Fruit fly (Drosophila melanogaster) whole organism, embryonic: ENCODE data around the gene CG8159.
A peak's percentile ranks its signal among the peaks of the same experiment; 100 is the strongest.

Source experiments
- Asciz ChIP-seq: fragments of 200-800 bp; sonication (Bioruptor generic); optimal IDR thresholded peaks from 2 replicates; lab custom pipeline; 2017; ENCODE audit warnings: missing biosample characterization, mild to moderate bottlenecking, missing genetic modification characterization, missing genetic modification reagents
- CG10959 ChIP-seq: fragments of 200-800 bp; sonication (Bioruptor generic); IDR thresholded peaks from 2 replicates; pipeline ENCODE4 v1.3.6; 2022; ENCODE audit warnings: missing biosample characterization, missing genetic modification characterization
- CG11456 ChIP-seq: fragments of 200-800 bp; sonication (Bioruptor generic); IDR thresholded peaks from 3 replicates; pipeline ENCODE4 v1.3.6; 2022; ENCODE audit warnings: missing biosample characterization, missing genetic modification characterization
- CG1233 ChIP-seq: fragments of 200-800 bp; sonication (Bioruptor generic); optimal IDR thresholded peaks from 4 replicates; lab custom pipeline; 2018; ENCODE audit warnings: missing biosample characterization, mild to moderate bottlenecking, missing genetic modification characterization
- CG12391 ChIP-seq: fragments of 200-800 bp; sonication (Bioruptor generic); optimal IDR thresholded peaks from 3 replicates; lab custom pipeline; 2018; ENCODE audit warnings: missing biosample characterization, mild to moderate bottlenecking, missing genetic modification characterization, moderate library complexity
- CG15479 ChIP-seq: fragments of 200-800 bp; sonication (Bioruptor generic); optimal IDR thresholded peaks from 3 replicates; lab custom pipeline; 2019; ENCODE audit warnings: missing biosample characterization, mild to moderate bottlenecking, missing genetic modification characterization, moderate library complexity
- CG17829 ChIP-seq: fragments of 200-800 bp; optimal IDR thresholded peaks from 2 replicates; lab custom pipeline; 2019; ENCODE audit warnings: missing biosample characterization, mild to moderate bottlenecking, missing genetic modification characterization, moderate library complexity
- CG18476 ChIP-seq: fragments of 200-800 bp; sonication (Bioruptor generic); optimal IDR thresholded peaks from 2 replicates; lab custom pipeline; 2016; ENCODE audit warnings: missing biosample characterization, mild to moderate bottlenecking, missing genetic modification characterization
- CG18599 ChIP-seq: fragments of 200-800 bp; sonication (Bioruptor generic); optimal IDR thresholded peaks from 3 replicates; lab custom pipeline; 2017; ENCODE audit warnings: missing biosample characterization, missing genetic modification characterization, mild to moderate bottlenecking, moderate library complexity, missing genetic modification reagents
- CG2116 ChIP-seq: fragments of 200-800 bp; sonication (Bioruptor generic); optimal IDR thresholded peaks from 3 replicates; lab custom pipeline; 2018; ENCODE audit warnings: missing biosample characterization, mild to moderate bottlenecking, missing genetic modification characterization
- CG2120 ChIP-seq: fragments of 200-800 bp; sonication (Bioruptor generic); optimal IDR thresholded peaks from 3 replicates; lab custom pipeline; 2016; ENCODE audit warnings: missing biosample characterization, missing genetic modification characterization
- CG34422 ChIP-seq: fragments of 200-800 bp; sonication (Bioruptor generic); IDR thresholded peaks from 3 replicates; pipeline ENCODE4 v1.3.6; 2022; ENCODE audit warnings: missing biosample characterization, missing genetic modification characterization
- CG4328 ChIP-seq: fragments of 200-800 bp; sonication (Bioruptor generic); optimal IDR thresholded peaks from 3 replicates; lab custom pipeline; 2017; ENCODE audit warnings: missing biosample characterization, missing genetic modification reagents, missing genetic modification characterization
- CG6813 ChIP-seq: fragments of 200-800 bp; sonication (Bioruptor generic); optimal IDR thresholded peaks from 2 replicates; lab custom pipeline; 2017; ENCODE audit warnings: missing biosample characterization, missing genetic modification characterization, mild to moderate bottlenecking, moderate library complexity, missing genetic modification reagents
- CG7556 ChIP-seq: fragments of 200-800 bp; sonication (Bioruptor generic); optimal IDR thresholded peaks from 2 replicates; lab custom pipeline; 2017; ENCODE audit warnings: missing biosample characterization, mild to moderate bottlenecking, missing genetic modification characterization
- CG7963 ChIP-seq: fragments of 200-800 bp; sonication (Bioruptor generic); IDR thresholded peaks from 3 replicates; pipeline ENCODE4 v1.3.6; 2022; ENCODE audit warnings: missing biosample characterization, missing genetic modification characterization; ENCODE audit not compliant: partially characterized antibody
- CG8765 ChIP-seq: fragments of 200-800 bp; sonication (Bioruptor generic); IDR thresholded peaks from 2 replicates; pipeline ENCODE4 v1.3.6; 2022; ENCODE audit warnings: missing biosample characterization, missing genetic modification characterization
- CG9727 ChIP-seq: fragments of 200-800 bp; sonication (Bioruptor generic); optimal IDR thresholded peaks from 3 replicates; lab custom pipeline; 2017; ENCODE audit warnings: missing biosample characterization, mild to moderate bottlenecking, missing genetic modification characterization
- Dek ChIP-seq: fragments of 200-800 bp; sonication (Bioruptor generic); optimal IDR thresholded peaks from 3 replicates; lab custom pipeline; 2019; ENCODE audit warnings: missing biosample characterization, mild to moderate bottlenecking, missing genetic modification characterization, moderate library complexity
- Dref ChIP-seq: fragments of 200-800 bp; sonication (Bioruptor generic); IDR thresholded peaks from 2 replicates; pipeline ENCODE4 v1.3.6; 2022; ENCODE audit warnings: missing biosample characterization, missing genetic modification characterization
- E2f2 ChIP-seq: fragments of 200-800 bp; sonication (Bioruptor generic); IDR thresholded peaks from 2 replicates; pipeline ENCODE4 v1.3.6; 2022; ENCODE audit warnings: missing biosample characterization, missing genetic modification characterization
- Elba2 ChIP-seq: fragments of 200-800 bp; sonication (Bioruptor generic); optimal IDR thresholded peaks from 3 replicates; lab custom pipeline; 2016; ENCODE audit warnings: missing biosample characterization, missing genetic modification characterization
- Ets65A ChIP-seq: fragments of 200-800 bp; sonication (Bioruptor generic); peaks from one replicate; lab custom pipeline; 2016; ENCODE audit warnings: missing biosample characterization, missing genetic modification characterization
- Hey ChIP-seq: fragments of 200-800 bp; sonication (Bioruptor generic); optimal IDR thresholded peaks from 3 replicates; lab custom pipeline; 2018; ENCODE audit warnings: missing biosample characterization, mild to moderate bottlenecking, missing genetic modification characterization
- Hr3 ChIP-seq: fragments of 200-800 bp; sonication (Bioruptor generic); optimal IDR thresholded peaks from 3 replicates; lab custom pipeline; 2016; ENCODE audit warnings: missing biosample characterization, missing genetic modification characterization
- Hsf ChIP-seq: fragments of 200-800 bp; sonication (Bioruptor generic); optimal IDR thresholded peaks from 3 replicates; lab custom pipeline; 2016; ENCODE audit warnings: missing biosample characterization, missing genetic modification characterization
- Kr ChIP-seq: fragments of 200-800 bp; sonication (Bioruptor generic); optimal IDR thresholded peaks from 2 replicates; lab custom pipeline; 2017; ENCODE audit warnings: missing biosample characterization, mild to moderate bottlenecking, missing genetic modification characterization
- NFAT ChIP-seq: fragments of 200-800 bp; sonication (Bioruptor generic); IDR thresholded peaks from 2 replicates; pipeline ENCODE4 v1.3.6; 2022; ENCODE audit warnings: missing biosample characterization, missing genetic modification characterization
- Sox100B ChIP-seq: fragments of 200-800 bp; sonication (Bioruptor generic); optimal IDR thresholded peaks from 3 replicates; lab custom pipeline; 2018; ENCODE audit warnings: missing biosample characterization, mild to moderate bottlenecking, missing genetic modification characterization
- Trl ChIP-seq, 3 experiments: fragments of >200 bp in 2 of 3; fragments of 200-800 bp in 1 of 3; sonication (Bioruptor generic) in 1 of 3; optimal IDR thresholded peaks; 2 replicates in 1 of 3; 3 replicates in 2 of 3; lab custom pipeline; 2016 to 2017; ENCODE audit warnings: missing biosample characterization in 1 of 3, missing genetic modification characterization in 1 of 3
- Xbp1 ChIP-seq: fragments of 200-800 bp; sonication (Bioruptor generic); optimal IDR thresholded peaks from 3 replicates; lab custom pipeline; 2016; ENCODE audit warnings: missing biosample characterization, mild to moderate bottlenecking, missing genetic modification characterization
- Xrp1 ChIP-seq: fragments of 200-800 bp; sonication (Bioruptor generic); IDR thresholded peaks from 2 replicates; pipeline ENCODE4 v1.3.6; 2022; ENCODE audit warnings: missing biosample characterization, missing genetic modification characterization
- abd-A ChIP-seq: fragments of 200-800 bp; sonication (Bioruptor generic); optimal IDR thresholded peaks from 3 replicates; lab custom pipeline; 2019; ENCODE audit warnings: missing biosample characterization, mild to moderate bottlenecking, missing genetic modification characterization, moderate library complexity
- ac ChIP-seq: fragments of 200-800 bp; sonication (Bioruptor generic); optimal IDR thresholded peaks from 3 replicates; lab custom pipeline; 2017; ENCODE audit warnings: missing biosample characterization, mild to moderate bottlenecking, missing genetic modification characterization
- ap ChIP-seq: fragments of 200-800 bp; sonication (Bioruptor generic); IDR thresholded peaks from 2 replicates; pipeline ENCODE4 v1.3.6; 2022; ENCODE audit warnings: missing biosample characterization, missing genetic modification characterization
- bsh ChIP-seq, 2 experiments: fragments of 200-800 bp; sonication (Bioruptor generic); optimal IDR thresholded peaks; 2 replicates each; lab custom pipeline; 2017 to 2018; ENCODE audit warnings: mild to moderate bottlenecking in 2 of 2, missing biosample characterization in 2 of 2, missing genetic modification characterization in 2 of 2, moderate library complexity in 1 of 2
- chn ChIP-seq: fragments of 200-800 bp; sonication (Bioruptor generic); optimal IDR thresholded peaks from 2 replicates; lab custom pipeline; 2016; ENCODE audit warnings: missing biosample characterization, missing genetic modification characterization
- croc ChIP-seq: fragments of 200-800 bp; sonication (Bioruptor generic); conservative IDR thresholded peaks from 3 replicates; pipeline ENCODE4 v1.3.6; 2022; ENCODE audit warnings: missing biosample characterization, missing genetic modification characterization
- da ChIP-seq: fragments of 200-800 bp; sonication (Bioruptor generic); optimal IDR thresholded peaks from 2 replicates; lab custom pipeline; 2016; ENCODE audit warnings: missing biosample characterization, missing genetic modification characterization
- ems ChIP-seq: fragments of 200-800 bp; sonication (Bioruptor generic); optimal IDR thresholded peaks from 3 replicates; lab custom pipeline; 2016; ENCODE audit warnings: missing biosample characterization, missing genetic modification characterization
- ewg ChIP-seq: fragments of 200-800 bp; sonication (Bioruptor generic); optimal IDR thresholded peaks from 3 replicates; lab custom pipeline; 2017; ENCODE audit warnings: mild to moderate bottlenecking, missing biosample characterization, missing genetic modification reagents, missing genetic modification characterization
- gce ChIP-seq: fragments of 200-800 bp; sonication (Bioruptor generic); IDR thresholded peaks from 3 replicates; pipeline ENCODE4 v1.3.6; 2022; ENCODE audit warnings: missing biosample characterization, missing genetic modification characterization
- grn ChIP-seq: fragments of 200-800 bp; sonication (Bioruptor generic); optimal IDR thresholded peaks from 3 replicates; lab custom pipeline; 2017; ENCODE audit warnings: missing biosample characterization, missing genetic modification characterization
- kni ChIP-seq: fragments of 200-800 bp; sonication (Bioruptor generic); optimal IDR thresholded peaks from 3 replicates; lab custom pipeline; 2017; ENCODE audit warnings: mild to moderate bottlenecking, missing biosample characterization, missing genetic modification reagents, missing genetic modification characterization
- lola ChIP-seq, 3 experiments: fragments of >200 bp in 2 of 3; fragments of 200-800 bp in 1 of 3; sonication (Bioruptor generic) in 1 of 3; optimal IDR thresholded peaks; 2 replicates each; lab custom pipeline; 2017 to 2019; ENCODE audit warnings: missing biosample characterization in 3 of 3, missing genetic modification characterization in 3 of 3, mild to moderate bottlenecking in 1 of 3, moderate library complexity in 1 of 3
- peb ChIP-seq: fragments of 200-800 bp; sonication (Bioruptor generic); IDR thresholded peaks from 2 replicates; pipeline ENCODE4 v1.3.6; 2022; ENCODE audit warnings: missing biosample characterization, missing genetic modification characterization
- sens ChIP-seq: fragments of 200-800 bp; sonication (Bioruptor generic); peaks from one replicate; lab custom pipeline; 2016; ENCODE audit warnings: missing biosample characterization, missing genetic modification characterization
- tll ChIP-seq, 2 experiments: fragments of 200-800 bp in 1 of 2; fragments of >200 bp in 1 of 2; sonication (Bioruptor generic) in 1 of 2; optimal IDR thresholded peaks; 2 replicates each; lab custom pipeline; 2017 to 2019; ENCODE audit warnings: missing biosample characterization in 2 of 2, missing genetic modification characterization in 2 of 2, mild to moderate bottlenecking in 1 of 2, moderate library complexity in 1 of 2
- toy ChIP-seq: fragments of 200-800 bp; sonication (Bioruptor generic); IDR thresholded peaks from 2 replicates; pipeline ENCODE4 v1.3.6; 2022; ENCODE audit warnings: missing biosample characterization, missing genetic modification characterization
- zen2 ChIP-seq: fragments of 200-800 bp; sonication (Bioruptor generic); IDR thresholded peaks from 3 replicates; pipeline ENCODE4 v1.3.6; 2022; ENCODE audit warnings: missing biosample characterization, missing genetic modification characterization; ENCODE audit not compliant: partially characterized antibody
- zf30C ChIP-seq: fragments of 200-800 bp; sonication (Bioruptor generic); optimal IDR thresholded peaks from 3 replicates; lab custom pipeline; 2018; ENCODE audit warnings: missing biosample characterization, mild to moderate bottlenecking, missing genetic modification characterization

Gene CG8159

DNA sequence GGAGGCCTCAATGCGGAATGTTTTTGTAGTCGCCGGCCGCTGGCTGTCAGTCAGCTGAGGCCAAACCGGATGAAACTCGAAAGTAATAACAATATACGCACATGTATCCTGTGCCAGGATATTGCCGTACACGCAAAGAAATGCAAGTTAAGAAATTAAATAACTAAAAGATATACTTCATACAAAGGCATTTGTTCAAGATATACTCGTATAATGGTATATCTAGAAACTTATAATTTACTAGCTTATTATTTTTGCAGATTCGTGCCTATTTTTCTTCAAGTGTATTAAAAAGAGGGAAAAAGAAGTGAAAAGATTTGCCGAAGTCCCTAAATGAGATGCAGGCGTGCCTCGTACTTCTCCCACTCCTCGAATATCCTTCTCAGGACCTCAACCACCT is 43.4 kb upstream of the CG8159 start (continued):
- TF ChIP-seq ewg (GFP tag; lab: Kevin White, UChicago) (no peak), CG7963 (no peak), da (GFP tag; lab: Kevin White, UChicago) (no peak), bsh (GFP tag; optimal IDR thresholded peaks at IDR 0.05; lab: Kevin White, UChicago) (no peak), kni (no peak), ac (peak; percentile 27), NFAT (GFP tag; lab: Robert Waterston, UW) (no peak), Xrp1 (GFP tag; lab: Robert Waterston, UW) (peak; percentile 28; the same call in 1 of the 2 replicates), lola (GFP tag; optimal IDR thresholded peaks at IDR 0.05; lab: Kevin White, UChicago) (peak in 1 of 3 experiments; percentile 56), Hsf (peak; percentile 10), CG12391 (peak; percentile 10), E2f2 (GFP tag; lab: Robert Waterston, UW) (no peak), CG11456 (GFP tag; lab: Robert Waterston, UW) (no peak), Xbp1 (GFP tag; lab: Kevin White, UChicago) (no peak), abd-A (tag; lab: Kevin White, UChicago) (no peak), grn (GFP tag; lab: Kevin White, UChicago) (no peak), Dek (tag; lab: Kevin White, UChicago) (no peak), CG8765 (peak; percentile 65), Dref (GFP tag; lab: Robert Waterston, UW) (0 out of 2 replicates have a peak, but pooled peaks have one; percentile 1), CG6813 (no peak), Hr3 (GFP tag; lab: Kevin White, UChicago) (no peak), croc (no peak), Kr (GFP tag; lab: Kevin White, UChicago) (no peak), chn (GFP tag; lab: Kevin White, UChicago) (no peak), Sox100B (no peak), CG18476 (no peak), CG9727 (GFP tag; lab: Kevin White, UChicago) (peak; percentile 62), CG17829 (tag; lab: Kevin White, UChicago) (peak; percentile 25), Elba2 (GFP tag; lab: Kevin White, UChicago) (no peak), CG18599 (GFP tag; lab: Kevin White, UChicago) (no peak), zf30C (peak; percentile 65), CG34422 (no peak), CG2116 (GFP tag; lab: Kevin White, UChicago) (no peak), CG2120 (GFP tag; lab: Kevin White, UChicago) (no peak), tll (GFP tag; optimal IDR thresholded peaks at IDR 0.05; lab: Kevin White, UChicago) (no peak), zen2 (no peak), CG1233 (GFP tag; lab: Kevin White, UChicago) (no peak), Trl (optimal IDR thresholded peaks at IDR 0.05; lab: Kevin White, UChicago) (no peak), Trl (GFP tag; optimal IDR thresholded peaks at IDR 0.05; lab: Kevin White, UChicago) (no peak), sens (peak; percentile 74), peb (GFP tag; lab: Robert Waterston, UW) (no peak), CG15479 (GFP tag; lab: Kevin White, UChicago) (peak; percentile 67), CG7556 (no peak), Ets65A (GFP tag; lab: Kevin White, UChicago) (no peak), ap (GFP tag; lab: Robert Waterston, UW) (no peak), CG10959 (peak; percentile 42; the same call in 1 of the 2 replicates), gce (no peak), toy (GFP tag; lab: Robert Waterston, UW) (no peak), Hey (tag; lab: Kevin White, UChicago) (no peak), ems (no peak), Asciz (GFP tag; lab: Kevin White, UChicago) (no peak), CG4328 (no peak)
